Worm (Caenorhabditis elegans) whole organism, L2 larva: ENCODE measurements around the gene C33D9.8.
"Not testable (repeated sequence)": the region's sequence is repeated elsewhere in the genome, so short reads cannot be mapped to it uniquely, and the experiment has no call there.

ENCODE experiments used
- C34F6.9 ChIP-seq: fragments of 150-350 bp; optimal IDR thresholded peaks from 2 replicates; lab custom pipeline; 2014; ENCODE audit warnings: missing biosample characterization, missing genetic modification characterization
- F13H6.1 ChIP-seq: sonication (generic microtip); optimal IDR thresholded peaks from 2 replicates; lab custom pipeline; 2016; ENCODE audit warnings: missing genetic modification characterization, missing compliant biosample characterization
- R02D3.7 ChIP-seq: fragments of 150-350 bp; optimal IDR thresholded peaks from 2 replicates; lab custom pipeline; 2014; ENCODE audit warnings: missing biosample characterization, missing genetic modification characterization
- Y55F3AM.14 ChIP-seq: fragments of 200-800 bp; sonication (Bioruptor generic); optimal IDR thresholded peaks from 2 replicates; lab custom pipeline; 2018; ENCODE audit warnings: mild to moderate bottlenecking, missing genetic modification characterization, missing compliant biosample characterization
- ZK546.5 ChIP-seq: sonication (generic microtip); optimal IDR thresholded peaks from 2 replicates; lab custom pipeline; 2017; ENCODE audit warnings: missing biosample characterization, missing genetic modification characterization
- aly-2 ChIP-seq: fragments of 150-350 bp; optimal IDR thresholded peaks from 2 replicates; lab custom pipeline; 2014; ENCODE audit warnings: missing biosample characterization, missing genetic modification characterization
- blmp-1 ChIP-seq: sonication (generic microtip); optimal IDR thresholded peaks from 2 replicates; lab custom pipeline; 2017; ENCODE audit warnings: missing genetic modification characterization, mild to moderate bottlenecking, missing compliant biosample characterization, antibody characterized with exemption, moderate library complexity; ENCODE audit not compliant: insufficient read depth
- ceh-16 ChIP-seq: fragments of 150-350 bp; optimal IDR thresholded peaks from 2 replicates; lab custom pipeline; 2014; ENCODE audit warnings: missing biosample characterization, missing genetic modification characterization
- ceh-82 ChIP-seq: fragments of 150-350 bp; optimal IDR thresholded peaks from 2 replicates; lab custom pipeline; 2014; ENCODE audit warnings: missing biosample characterization, missing genetic modification characterization
- crh-2 ChIP-seq: sonication (generic microtip); optimal IDR thresholded peaks from 2 replicates; lab custom pipeline; 2017; ENCODE audit warnings: missing biosample characterization, missing genetic modification characterization
- dmd-4 ChIP-seq: sonication (generic microtip); optimal IDR thresholded peaks from 2 replicates; lab custom pipeline; 2017; ENCODE audit warnings: missing biosample characterization, missing genetic modification characterization
- egl-27 ChIP-seq: sonication (generic microtip); optimal IDR thresholded peaks from 3 replicates; lab custom pipeline; 2017; ENCODE audit warnings: missing biosample characterization, missing genetic modification reagents, missing genetic modification characterization
- elt-1 ChIP-seq: fragments of 150-350 bp; optimal IDR thresholded peaks from 2 replicates; lab custom pipeline; 2014; ENCODE audit warnings: missing biosample characterization, missing genetic modification characterization
- fos-1 ChIP-seq: fragments of 150-350 bp; optimal IDR thresholded peaks from 2 replicates; lab custom pipeline; 2014; ENCODE audit warnings: missing biosample characterization, missing genetic modification characterization
- lin-13 ChIP-seq: fragments of 150-350 bp; optimal IDR thresholded peaks from 2 replicates; lab custom pipeline; 2014; ENCODE audit warnings: missing biosample characterization, missing genetic modification reagents, missing genetic modification characterization
- lin-39 ChIP-seq: fragments of 150-350 bp; optimal IDR thresholded peaks from 2 replicates; lab custom pipeline; 2014; ENCODE audit warnings: missing biosample characterization, missing genetic modification reagents, missing genetic modification characterization
- mbf-1 ChIP-seq: sonication (generic microtip); optimal IDR thresholded peaks from 2 replicates; lab custom pipeline; 2017; ENCODE audit warnings: missing biosample characterization, missing genetic modification characterization
- mdl-1 ChIP-seq, 2 experiments: fragments of 150-350 bp in 1 of 2; sonication (generic microtip) in 1 of 2; optimal IDR thresholded peaks; 2 replicates each; lab custom pipeline; 2017; ENCODE audit warnings: missing biosample characterization in 2 of 2, missing genetic modification characterization in 2 of 2
- nhr-10 ChIP-seq: sonication (generic microtip); optimal IDR thresholded peaks from 2 replicates; lab custom pipeline; 2017; ENCODE audit warnings: missing biosample characterization, missing genetic modification characterization
- nhr-11 ChIP-seq: fragments of 150-350 bp; optimal IDR thresholded peaks from 2 replicates; lab custom pipeline; 2014; ENCODE audit warnings: missing biosample characterization, missing genetic modification characterization
- nhr-12 ChIP-seq: fragments of 150-350 bp; optimal IDR thresholded peaks from 2 replicates; lab custom pipeline; 2014; ENCODE audit warnings: missing biosample characterization, missing genetic modification characterization
- nhr-129 ChIP-seq: fragments of 150-350 bp; optimal IDR thresholded peaks from 2 replicates; lab custom pipeline; 2014; ENCODE audit warnings: missing biosample characterization, missing genetic modification characterization
- nhr-21 ChIP-seq: fragments of 150-350 bp; optimal IDR thresholded peaks from 2 replicates; lab custom pipeline; 2014; ENCODE audit warnings: missing biosample characterization, missing genetic modification characterization
- nhr-23 ChIP-seq: fragments of 150-350 bp; optimal IDR thresholded peaks from 2 replicates; lab custom pipeline; 2014; ENCODE audit warnings: missing biosample characterization, missing genetic modification reagents, missing genetic modification characterization
- nhr-237 ChIP-seq: fragments of 150-350 bp; optimal IDR thresholded peaks from 2 replicates; lab custom pipeline; 2014; ENCODE audit warnings: missing biosample characterization, missing genetic modification characterization
- nhr-25 ChIP-seq: fragments of 150-350 bp; sonication (generic microtip); optimal IDR thresholded peaks from 3 replicates; lab custom pipeline; 2014; ENCODE audit warnings: missing biosample characterization, missing genetic modification characterization
- nhr-6 ChIP-seq: fragments of 150-350 bp; optimal IDR thresholded peaks from 2 replicates; lab custom pipeline; 2014; ENCODE audit warnings: missing biosample characterization, missing genetic modification characterization
- nhr-77 ChIP-seq: fragments of 150-350 bp; optimal IDR thresholded peaks from 2 replicates; lab custom pipeline; 2014; ENCODE audit warnings: missing biosample characterization, missing genetic modification characterization
- peb-1 ChIP-seq: fragments of 150-350 bp; optimal IDR thresholded peaks from 2 replicates; lab custom pipeline; 2014; ENCODE audit warnings: missing biosample characterization, missing genetic modification characterization
- sem-4 ChIP-seq: fragments of 150-350 bp; optimal IDR thresholded peaks from 2 replicates; lab custom pipeline; 2014; ENCODE audit warnings: missing biosample characterization, missing genetic modification reagents, missing genetic modification characterization
- skn-1 ChIP-seq: sonication (generic microtip); optimal IDR thresholded peaks from 2 replicates; lab custom pipeline; 2017; ENCODE audit warnings: missing biosample characterization, missing genetic modification characterization
- sma-3 ChIP-seq: sonication (generic microtip); optimal IDR thresholded peaks from 2 replicates; lab custom pipeline; 2016; ENCODE audit warnings: missing genetic modification reagents, missing genetic modification characterization, missing compliant biosample characterization
- sma-9 ChIP-seq, 2 experiments: fragments of 150-350 bp in 1 of 2; sonication (generic microtip) in 1 of 2; optimal IDR thresholded peaks; 2 replicates each; lab custom pipeline; 2014 to 2016; ENCODE audit warnings: missing genetic modification characterization in 2 of 2, mild to moderate bottlenecking in 1 of 2, missing biosample characterization in 1 of 2, missing compliant biosample characterization in 1 of 2, missing genetic modification reagents in 1 of 2, moderate library complexity in 1 of 2
- snpc-4 ChIP-seq: fragments of 150-350 bp; optimal IDR thresholded peaks from 2 replicates; lab custom pipeline; 2014; ENCODE audit warnings: missing biosample characterization, missing genetic modification characterization
- unc-55 ChIP-seq: fragments of 150-350 bp; sonication (generic microtip); optimal IDR thresholded peaks from 3 replicates; lab custom pipeline; 2014; ENCODE audit warnings: missing biosample characterization, missing genetic modification reagents, missing genetic modification characterization
- ztf-1 ChIP-seq: fragments of 200-800 bp; sonication (Bioruptor generic); conservative IDR thresholded peaks from 2 replicates; pipeline ENCODE4 v1.3.6; 2022; ENCODE audit warnings: missing genetic modification characterization, missing compliant biosample characterization
- ztf-11 ChIP-seq: sonication (generic microtip); optimal IDR thresholded peaks from 2 replicates; lab custom pipeline; 2017; ENCODE audit warnings: missing biosample characterization, missing genetic modification characterization

C33D9.8 gene

DNA sequence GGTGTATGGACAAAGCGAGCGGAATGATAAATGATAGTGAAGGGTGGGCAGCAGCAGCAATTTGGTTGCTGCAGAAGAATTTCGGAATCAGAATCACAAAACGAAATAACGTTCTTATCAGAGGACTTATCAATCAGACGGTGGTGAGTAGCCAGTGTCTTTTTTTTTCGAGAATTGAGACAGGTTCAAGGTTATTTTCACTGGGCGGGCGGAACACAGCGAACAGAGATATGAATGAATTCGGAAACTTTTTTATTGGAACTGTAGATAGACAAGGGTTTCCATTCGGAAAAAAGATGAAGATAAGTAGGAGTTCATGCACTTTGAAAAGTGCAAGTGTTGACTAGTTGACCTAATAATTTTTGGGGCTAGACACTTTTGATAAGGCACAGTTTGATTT, 6.7 kb upstream of the C33D9.8 start:
- TF ChIP-seq aly-2 (tag; lab: Kevin White, UChicago) (no peak), nhr-77 (tag; lab: Kevin White, UChicago) (no peak), nhr-21 (tag; lab: Kevin White, UChicago) (peak; percentile 77), blmp-1 (tag; lab: Kevin White, UChicago) (peak; percentile 74), F13H6.1 (tag; lab: Kevin White, UChicago) (peak; percentile 8), egl-27 (peak; percentile 61), Y55F3AM.14 (GFP tag; lab: Kevin White, UChicago) (peak; percentile 38), sem-4 (tag; lab: Kevin White, UChicago) (peak; percentile 42), sma-9 (GFP tag; optimal IDR thresholded peaks at IDR 0.05; lab: Kevin White, UChicago) (peak; percentile 79), sma-9 (tag; optimal IDR thresholded peaks at IDR 0.05; lab: Kevin White, UChicago) (no peak), nhr-25 (tag; lab: Kevin White, UChicago) (peak; percentile 57), sma-3 (GFP tag; lab: Kevin White, UChicago) (peak; percentile 68), nhr-23 (tag; lab: Kevin White, UChicago) (no peak), fos-1 (tag; lab: Kevin White, UChicago) (peak; percentile 92)

ce11 chrIV:8792808-8793207, 6.3 kb upstream of the C33D9.8 start, which contains the start of gene C33D9.3:
C33D9.3 (minus strand) TSS chrIV:8792908.
- no peak for TF ChIP-seq C34F6.9 (tag; lab: Kevin White, UChicago)
- TF ChIP-seq nhr-129 (tag; lab: Kevin White, UChicago) = no peak
- TF ChIP-seq mbf-1 (tag; lab: Kevin White, UChicago) = no peak
- no peak for TF ChIP-seq ZK546.5 (tag; lab: Kevin White, UChicago)
- TF ChIP-seq nhr-6 = no peak
- no peak for TF ChIP-seq fos-1 (tag; lab: Kevin White, UChicago)
- TF ChIP-seq peb-1 (tag; lab: Kevin White, UChicago) = no peak
- TF ChIP-seq nhr-10 (tag; lab: Kevin White, UChicago) = no peak
- TF ChIP-seq nhr-21 (tag; lab: Kevin White, UChicago) = no peak

- TF ChIP-seq elt-1 (tag; lab: Kevin White, UChicago) (no peak), sem-4 (tag; lab: Kevin White, UChicago) (no peak), dmd-4 (tag; lab: Kevin White, UChicago) (no peak), mbf-1 (tag; lab: Kevin White, UChicago) (no peak), mdl-1 (tag; optimal IDR thresholded peaks at IDR 0.05; lab: Kevin White, UChicago) (no peak), lin-13 (GFP tag; lab: Kevin White, UChicago) (no peak), aly-2 (tag; lab: Kevin White, UChicago) (no peak), Y55F3AM.14 (GFP tag; lab: Kevin White, UChicago) (no peak), nhr-6 (no peak), nhr-12 (tag; lab: Kevin White, UChicago) (no peak), ceh-16 (no peak), egl-27 (no peak), ztf-11 (tag; lab: Kevin White, UChicago) (no peak), ceh-82 (tag; lab: Kevin White, UChicago) (no peak), snpc-4 (tag; lab: Kevin White, UChicago) (no peak), nhr-129 (tag; lab: Kevin White, UChicago) (no peak), crh-2 (tag; lab: Kevin White, UChicago) (no peak)
- TF ChIP-seq, all 48 proteins: peak for 0
Measured at ce11 chrIV:8790144-8790543, 3.6 kb upstream of the C33D9.8 start, which contains the start of gene sru-35. sru-35 (minus strand) TSS chrIV:8790244.

ce11 chrIV:8788048-8788447, 1.5 kb upstream of the C33D9.8 start, which contains the start of gene C33D9.10:
C33D9.10 (minus strand) TSS chrIV:8788148.
- not testable (repeated sequence) for TF ChIP-seq nhr-11; ztf-1 (GFP tag; lab: Robert Waterston, UW); peb-1 (tag; lab: Kevin White, UChicago)

ce11 chrIV:8784855-8785327, 1.7 kb downstream of the C33D9.8 start, which contains the start of gene C33D9.13:
C33D9.13 (minus strand) TSS chrIV:8785277.
- no peak for TF ChIP-seq aly-2 (tag; lab: Kevin White, UChicago)
- TF ChIP-seq nhr-12 (tag; lab: Kevin White, UChicago) = no peak
- TF ChIP-seq nhr-21 (tag; lab: Kevin White, UChicago) = no peak
- TF ChIP-seq skn-1 (tag; lab: Kevin White, UChicago) = no peak
- TF ChIP-seq sma-9 (GFP tag; optimal IDR thresholded peaks at IDR 0.05; lab: Kevin White, UChicago) = no peak
- TF ChIP-seq sma-9 (tag; optimal IDR thresholded peaks at IDR 0.05; lab: Kevin White, UChicago) = no peak
- TF ChIP-seq elt-1 (tag; lab: Kevin White, UChicago) = no peak
- no peak for TF ChIP-seq lin-39
- peak; percentile 48 for TF ChIP-seq unc-55 (GFP tag; lab: Kevin White, UChicago)
- TF ChIP-seq R02D3.7 (tag; lab: Kevin White, UChicago) = no peak
- peak; percentile 24 for TF ChIP-seq C34F6.9 (tag; lab: Kevin White, UChicago)
- no peak for TF ChIP-seq nhr-237 (tag; lab: Kevin White, UChicago)
